Fruit fly (Drosophila melanogaster): ENCODE measurements around the gene CG8353.

DNA sequence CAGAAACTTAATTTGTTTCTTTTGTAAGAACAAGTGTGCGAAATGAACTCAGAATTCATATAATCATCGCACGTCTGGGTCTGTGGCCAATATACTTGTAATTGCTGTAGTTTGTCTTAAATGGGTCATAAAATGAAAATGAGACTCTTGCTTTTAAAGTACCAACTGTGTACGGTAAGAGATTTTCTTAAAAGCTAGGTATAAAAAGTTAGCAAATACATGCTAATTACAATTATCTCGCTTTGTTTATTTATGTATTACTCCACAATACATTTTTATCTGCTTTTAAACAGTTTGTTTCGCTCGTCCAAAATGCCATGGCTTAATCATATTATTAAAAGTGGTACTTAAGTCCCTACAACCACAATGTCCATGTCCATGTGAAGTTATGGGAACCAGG lies 10.1 kb upstream of the CG8353 start:
- TF ChIP-seq fru (optimal IDR thresholded peaks at IDR 0.05) (no peak), row (GFP tag; IDR thresholded peaks at IDR 0.05) (no peak), aop (GFP tag; IDR thresholded peaks at IDR 0.05) (no peak), dpn (GFP tag; optimal IDR thresholded peaks at IDR 0.05) (no peak), gt (GFP tag; IDR thresholded peaks at IDR 0.05) (no peak), tup (GFP tag; optimal IDR thresholded peaks at IDR 0.05) (no peak), cas (GFP tag; IDR thresholded peaks at IDR 0.05) (no peak)

Measured in whole organism, embryonic.